Fruit fly (Drosophila melanogaster): Measurements from ENCODE around the gene sbr.

DNA sequence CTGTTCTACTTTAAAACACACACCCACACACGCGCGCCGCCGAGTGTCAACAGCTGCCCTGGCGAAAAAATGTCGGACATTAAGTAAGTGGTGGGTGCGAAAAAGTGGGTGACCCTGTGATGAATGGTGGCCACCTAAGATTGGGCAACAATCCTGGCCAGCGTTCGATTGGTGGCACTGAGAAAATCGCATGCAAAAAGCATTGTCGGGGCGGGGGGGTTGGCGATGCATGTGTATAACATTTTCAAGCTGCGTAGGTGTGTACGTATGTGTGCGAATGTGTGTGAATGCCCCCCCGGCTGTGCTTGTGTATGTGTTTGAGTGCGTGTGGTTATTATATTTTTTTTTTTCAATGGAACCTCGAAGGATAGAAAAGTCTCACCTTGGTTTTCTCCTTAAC, 11.0 kb upstream of the sbr start:
- TF ChIP-seq kay (GFP tag; ENCODE audit: borderline replicate concordance) (no peak), cnc (optimal IDR thresholded peaks at IDR 0.05) (no peak), CG5204 (GFP tag; optimal IDR thresholded peaks at IDR 0.05) (no peak), cic (GFP tag; optimal IDR thresholded peaks at IDR 0.05) (no peak), CG7101 (tag; optimal IDR thresholded peaks at IDR 0.05) (no peak), CG14711 (tag; optimal IDR thresholded peaks at IDR 0.05) (no peak), Mnt (GFP tag; optimal IDR thresholded peaks at IDR 0.05) (peak; percentile 62), CG11617 (GFP tag; optimal IDR thresholded peaks at IDR 0.05) (no peak), toe (GFP tag; optimal IDR thresholded peaks at IDR 0.05) (no peak), tj (GFP tag; optimal IDR thresholded peaks at IDR 0.05) (no peak), CG12768 (GFP tag; optimal IDR thresholded peaks at IDR 0.05) (no peak), Clk (GFP tag; optimal IDR thresholded peaks at IDR 0.05) (no peak), Crg-1 (GFP tag; optimal IDR thresholded peaks at IDR 0.05) (no peak)
